Worm (Caenorhabditis elegans) whole organism, young adult: ENCODE measurements around the gene dnj-9.
"Not testable (repeated sequence)": the region's sequence is repeated elsewhere in the genome, so short reads cannot be mapped to it uniquely, and the experiment has no call there.

Experiments
- B0035.1 ChIP-seq: sonication (generic microtip); optimal IDR thresholded peaks from 2 replicates; lab custom pipeline; 2016; ENCODE audit warnings: missing genetic modification characterization, mild to moderate bottlenecking, missing compliant biosample characterization, missing genotype, missing genetic modification reagents
- F39B2.1 ChIP-seq: fragments of 200-800 bp; sonication (Bioruptor generic); IDR thresholded peaks from 2 replicates; pipeline ENCODE4 v1.3.6; 2022; ENCODE audit warnings: missing genetic modification reagents, missing genetic modification characterization, missing compliant biosample characterization
- F49E8.2 ChIP-seq: sonication (generic microtip); optimal IDR thresholded peaks from 3 replicates; lab custom pipeline; 2017; ENCODE audit warnings: missing genetic modification characterization, mild to moderate bottlenecking, missing compliant biosample characterization, antibody characterized with exemption, moderate library complexity; ENCODE audit not compliant: insufficient read depth
- K12H6.12 ChIP-seq: fragments of 200-800 bp; sonication (Bioruptor generic); optimal IDR thresholded peaks from 2 replicates; lab custom pipeline; 2018; ENCODE audit warnings: mild to moderate bottlenecking, missing genetic modification characterization, missing compliant biosample characterization
- Y53F4B.3 ChIP-seq: fragments of 200-800 bp; sonication (Bioruptor generic); IDR thresholded peaks from 2 replicates; pipeline ENCODE4 v1.3.6; 2022; ENCODE audit warnings: missing genetic modification reagents, missing genetic modification characterization, missing compliant biosample characterization
- Y53G8AR.9 ChIP-seq: fragments of 200-800 bp; sonication (Bioruptor generic); conservative IDR thresholded peaks from 2 replicates; pipeline ENCODE4 v1.3.6; 2022; ENCODE audit warnings: missing genetic modification reagents, missing genetic modification characterization, missing compliant biosample characterization
- Y56A3A.18 ChIP-seq: fragments of 200-800 bp; sonication (Bioruptor generic); IDR thresholded peaks from 2 replicates; pipeline ENCODE4 v1.3.6; 2022; ENCODE audit warnings: missing genetic modification reagents, missing genetic modification characterization, missing compliant biosample characterization
- ama-1 ChIP-seq, 3 experiments: fragments of 150-350 bp in 1 of 3; sonication (generic microtip) in 2 of 3; optimal IDR thresholded peaks; 2 replicates each; lab custom pipeline; 2014 to 2018; ENCODE audit warnings: missing biosample characterization in 2 of 3, missing genetic modification characterization in 2 of 3, missing genetic modification reagents in 2 of 3
- attf-5 ChIP-seq: fragments of 200-800 bp; sonication (Bioruptor generic); optimal IDR thresholded peaks from 2 replicates; lab custom pipeline; 2018; ENCODE audit warnings: mild to moderate bottlenecking, missing genetic modification characterization, missing compliant biosample characterization
- cebp-1 ChIP-seq, 2 experiments: fragments of 200-800 bp in 1 of 2; sonication (Bioruptor generic) in 1 of 2; sonication (generic microtip) in 1 of 2; IDR thresholded peaks in 1 of 2; optimal IDR thresholded peaks in 1 of 2; 2 replicates each; pipeline versions ENCODE4 v1.3.6 to Lab custom; 2017 to 2022; ENCODE audit warnings: missing compliant biosample characterization in 2 of 2, missing genetic modification characterization in 2 of 2, mild to moderate bottlenecking in 1 of 2, missing genetic modification reagents in 1 of 2, moderate library complexity in 1 of 2
- ceh-58 ChIP-seq: fragments of 200-800 bp; sonication (Bioruptor generic); IDR thresholded peaks from 2 replicates; pipeline ENCODE4 v1.3.6; 2022; ENCODE audit warnings: missing genetic modification characterization, missing compliant biosample characterization
- dox-1 ChIP-seq: fragments of 200-800 bp; sonication (Bioruptor generic); IDR thresholded peaks from 2 replicates; pipeline ENCODE4 v1.3.6; 2022; ENCODE audit warnings: missing genetic modification reagents, missing genetic modification characterization, missing compliant biosample characterization
- egl-44 ChIP-seq: fragments of 200-800 bp; sonication (Bioruptor generic); IDR thresholded peaks from 2 replicates; pipeline ENCODE4 v1.3.6; 2022; ENCODE audit warnings: missing genetic modification reagents, missing genetic modification characterization, missing compliant biosample characterization
- egrh-3 ChIP-seq: fragments of 200-800 bp; sonication (Bioruptor generic); IDR thresholded peaks from 2 replicates; pipeline ENCODE4 v1.3.6; 2022; ENCODE audit warnings: missing genetic modification reagents, missing genetic modification characterization, missing compliant biosample characterization
- ets-4 ChIP-seq: fragments of 200-800 bp; sonication (Bioruptor generic); optimal IDR thresholded peaks from 2 replicates; lab custom pipeline; 2018; ENCODE audit warnings: mild to moderate bottlenecking, missing genetic modification characterization, missing compliant biosample characterization
- hlh-12 ChIP-seq: sonication (generic microtip); optimal IDR thresholded peaks from 2 replicates; lab custom pipeline; 2016; ENCODE audit warnings: missing genetic modification characterization, missing compliant biosample characterization
- lag-1 ChIP-seq: fragments of 200-800 bp; sonication (Bioruptor generic); IDR thresholded peaks from 2 replicates; pipeline ENCODE4 v1.3.6; 2022; ENCODE audit warnings: missing genetic modification reagents, missing genetic modification characterization, missing compliant biosample characterization
- lsl-1 ChIP-seq: fragments of 200-800 bp; sonication (Bioruptor generic); optimal IDR thresholded peaks from 2 replicates; lab custom pipeline; 2018; ENCODE audit warnings: mild to moderate bottlenecking, missing genetic modification characterization, moderate library complexity, missing compliant biosample characterization
- madf-6 ChIP-seq: fragments of 200-800 bp; sonication (Bioruptor generic); IDR thresholded peaks from 2 replicates; pipeline ENCODE4 v1.3.6; 2022; ENCODE audit warnings: missing genetic modification reagents, missing genetic modification characterization, missing compliant biosample characterization
- madf-8 ChIP-seq: fragments of 200-800 bp; sonication (Bioruptor generic); conservative IDR thresholded peaks from 2 replicates; pipeline ENCODE4 v1.3.6; 2022; ENCODE audit warnings: missing genetic modification reagents, missing genetic modification characterization, missing compliant biosample characterization
- mxl-1 ChIP-seq: sonication (generic microtip); optimal IDR thresholded peaks from 2 replicates; lab custom pipeline; 2016; ENCODE audit warnings: missing genetic modification characterization, missing compliant biosample characterization
- nfya-1 ChIP-seq: sonication (generic microtip); optimal IDR thresholded peaks from 2 replicates; lab custom pipeline; 2017; ENCODE audit warnings: antibody characterized with exemption, missing compliant biosample characterization, missing genetic modification characterization, borderline replicate concordance; ENCODE audit not compliant: insufficient read depth
- nfya-2 ChIP-seq: fragments of 200-800 bp; sonication (Bioruptor generic); IDR thresholded peaks from 2 replicates; pipeline ENCODE4 v1.3.6; 2022; ENCODE audit warnings: missing genetic modification reagents, missing genetic modification characterization, missing compliant biosample characterization
- nhr-120 ChIP-seq: fragments of 200-800 bp; sonication (Bioruptor generic); IDR thresholded peaks from 2 replicates; pipeline ENCODE4 v1.3.6; 2022; ENCODE audit warnings: missing genetic modification characterization, missing compliant biosample characterization
- nhr-27 ChIP-seq: fragments of 200-800 bp; sonication (Bioruptor generic); optimal IDR thresholded peaks from 2 replicates; lab custom pipeline; 2018; ENCODE audit warnings: mild to moderate bottlenecking, missing genetic modification characterization, moderate library complexity, missing compliant biosample characterization
- pha-4 ChIP-seq: fragments of 150-350 bp; sonication (generic microtip); optimal IDR thresholded peaks from 2 replicates; lab custom pipeline; 2014; ENCODE audit warnings: missing biosample characterization, missing genetic modification reagents, missing genetic modification characterization
- snpc-3.4 ChIP-seq: sonication (generic microtip); optimal IDR thresholded peaks from 2 replicates; lab custom pipeline; 2017; ENCODE audit warnings: missing genetic modification characterization, mild to moderate bottlenecking, missing compliant biosample characterization, antibody characterized with exemption, moderate library complexity, missing genotype, missing genetic modification reagents
- somi-1 ChIP-seq: fragments of 200-800 bp; sonication (Bioruptor generic); optimal IDR thresholded peaks from 2 replicates; lab custom pipeline; 2018; ENCODE audit warnings: mild to moderate bottlenecking, missing genetic modification characterization, missing compliant biosample characterization
- zfh-2 ChIP-seq: fragments of 200-800 bp; sonication (Bioruptor generic); conservative IDR thresholded peaks from 2 replicates; pipeline ENCODE4 v1.3.6; 2022; ENCODE audit warnings: missing genetic modification reagents, missing genetic modification characterization, missing compliant biosample characterization
- ztf-18 ChIP-seq: sonication (generic microtip); optimal IDR thresholded peaks from 2 replicates; lab custom pipeline; 2016; ENCODE audit warnings: missing genotype, mild to moderate bottlenecking, missing genetic modification characterization, missing compliant biosample characterization
- ztf-25 ChIP-seq: fragments of 200-800 bp; sonication (Bioruptor generic); IDR thresholded peaks from 2 replicates; pipeline ENCODE4 v1.3.6; 2022; ENCODE audit warnings: missing genetic modification reagents, missing genetic modification characterization, missing compliant biosample characterization

The dnj-9 gene

ce11 chrII:4858906-4859411 is 7.1 kb downstream of the dnj-9 start:
- TF ChIP-seq B0035.1 (tag; lab: Kevin White, UChicago), result no peak
- peak; percentile 20 for TF ChIP-seq ztf-18 (tag; lab: Kevin White, UChicago)
- TF ChIP-seq cebp-1 (GFP tag; IDR thresholded peaks at IDR 0.05; lab: Robert Waterston, UW), result no peak
- TF ChIP-seq cebp-1 (tag; optimal IDR thresholded peaks at IDR 0.05; lab: Kevin White, UChicago), result peak; percentile 52
- no peak for TF ChIP-seq madf-6 (GFP tag; lab: Robert Waterston, UW)
- 0 out of 2 replicates have a peak, but pooled peaks have one; percentile 14 for TF ChIP-seq Y53G8AR.9 (GFP tag; lab: Robert Waterston, UW)
- TF ChIP-seq, all 124 proteins: peak for 3

ce11 chrII:4860260-4860659 is 8.4 kb downstream of the dnj-9 start, which contains the start of the genes nspd-5 and F11G11.4:
TSS of gene nspd-5 (minus strand) at chrII:4860360.
TSS of gene F11G11.4 (plus strand) at chrII:4860594.
- TF ChIP-seq ama-1 (optimal IDR thresholded peaks at IDR 0.05; lab: Kevin White, UChicago); ama-1 (GFP tag; optimal IDR thresholded peaks at IDR 0.05; lab: Kevin White, UChicago); nfya-2; mxl-1: not testable (repeated sequence)

ce11 chrII:4863357-4863756 is 11.5 kb downstream of the dnj-9 start, which contains the start of the genes mpst-4 and F11G11.14:
TSS of gene mpst-4 (minus strand) at chrII:4863457.
TSS of gene F11G11.14 (plus strand) at chrII:4863681.
- no peak for TF ChIP-seq snpc-3.4
- no peak for TF ChIP-seq F39B2.1 (GFP tag; lab: Robert Waterston, UW)
- TF ChIP-seq Y56A3A.18, result no peak

- TF ChIP-seq Y53F4B.3 (GFP tag; lab: Robert Waterston, UW) (no peak), attf-5 (no peak), pha-4 (tag; lab: Kevin White, UChicago) (no peak), nhr-27 (tag; lab: Kevin White, UChicago) (no peak), lsl-1 (no peak), ztf-25 (GFP tag; lab: Robert Waterston, UW) (no peak), nfya-1 (no peak), madf-8 (GFP tag; lab: Robert Waterston, UW) (no peak), K12H6.12 (tag; lab: Kevin White, UChicago) (no peak), somi-1 (GFP tag; lab: Kevin White, UChicago) (no peak), F49E8.2 (tag; lab: Kevin White, UChicago) (no peak), nhr-120 (GFP tag; lab: Robert Waterston, UW) (no peak), egl-44 (GFP tag; lab: Robert Waterston, UW) (no peak), hlh-12 (no peak), ets-4 (GFP tag; lab: Kevin White, UChicago) (no peak), lag-1 (GFP tag; lab: Robert Waterston, UW) (no peak)
Observed at ce11 chrII:4866045-4866444, 14.2 kb downstream of the dnj-9 start.

- TF ChIP-seq egrh-3, result peak; percentile 91
- 0 out of 2 replicates have a peak, but pooled peaks have one; percentile 33 for TF ChIP-seq dox-1
- peak; percentile 77 for TF ChIP-seq zfh-2
- TF ChIP-seq egl-44 (GFP tag; lab: Robert Waterston, UW), result 0 out of 2 replicates have a peak, but pooled peaks have one; percentile 7
- 0 out of 2 replicates have a peak, but pooled peaks have one; percentile 11 for TF ChIP-seq ceh-58 (GFP tag; lab: Robert Waterston, UW)
Observed at ce11 chrII:4866819-4867218, 15.0 kb downstream of the dnj-9 start.
